Worm (Caenorhabditis elegans): ENCODE results near the gene spp-6.

spp-6 gene

ce11 chrX:7323604-7324003 is 6.5 kb downstream of the spp-6 start (continued):
- TF ChIP-seq unc-130 (GFP tag; optimal IDR thresholded peaks at IDR 0.05) (no peak), Y48G9A.11 (GFP tag; IDR thresholded peaks at IDR 0.05) (no peak), vab-7 (GFP tag; IDR thresholded peaks at IDR 0.05) (peak; percentile 59), set-16 (GFP tag; IDR thresholded peaks at IDR 0.05) (no peak), arid-1 (GFP tag; conservative IDR thresholded peaks at IDR 0.05) (peak; percentile 77), lin-1 (GFP tag; IDR thresholded peaks at IDR 0.05) (peak; percentile 81), snpc-4 (tag; optimal IDR thresholded peaks at IDR 0.05) (no peak), lin-38 (GFP tag; IDR thresholded peaks at IDR 0.05) (peak; percentile 69)

ce11 chrX:7326967-7327651 is 10.0 kb downstream of the spp-6 start, which contains the start of gene sng-1:
TSS of gene sng-1 (plus strand) at chrX:7327601.
- TF ChIP-seq ztf-7 (tag; optimal IDR thresholded peaks at IDR 0.05) (no peak), nhr-76 (tag; optimal IDR thresholded peaks at IDR 0.05) (no peak), T20F7.1 (GFP tag; optimal IDR thresholded peaks at IDR 0.05) (no peak), fkh-10 (GFP tag; optimal IDR thresholded peaks at IDR 0.05) (peak; percentile 3), nhr-48 (tag; optimal IDR thresholded peaks at IDR 0.05) (no peak), saeg-2 (GFP tag; IDR thresholded peaks at IDR 0.05) (no peak), unc-39 (tag; optimal IDR thresholded peaks at IDR 0.05) (no peak), egl-43 (GFP tag; IDR thresholded peaks at IDR 0.05) (no peak), F26F4.8 (GFP tag; conservative IDR thresholded peaks at IDR 0.05) (no peak), attf-4 (tag; optimal IDR thresholded peaks at IDR 0.05) (no peak), pqm-1 (tag; optimal IDR thresholded peaks at IDR 0.05) (no peak), mep-1 (tag; optimal IDR thresholded peaks at IDR 0.05) (peak; percentile 37), lin-29 (GFP tag; IDR thresholded peaks at IDR 0.05) (no peak), rbr-2 (tag; optimal IDR thresholded peaks at IDR 0.05) (no peak), aha-1 (tag) (peak; percentile 89), snpc-4 (tag; optimal IDR thresholded peaks at IDR 0.05) (no peak), hmg-1.1 (GFP tag; IDR thresholded peaks at IDR 0.05) (peak; percentile 40; the same call in 1 of the 2 replicates), nhr-42 (GFP tag; IDR thresholded peaks at IDR 0.05) (no peak), unc-62 (GFP tag; optimal IDR thresholded peaks at IDR 0.05 in 1 of 2) (peak in 1 of 2 experiments; percentile 85), unc-62 (tag; optimal IDR thresholded peaks at IDR 0.05) (no peak), ctbp-1 (GFP tag; IDR thresholded peaks at IDR 0.05) (no peak), hlh-11 (tag; optimal IDR thresholded peaks at IDR 0.05) (no peak), pha-4 (GFP tag; IDR thresholded peaks at IDR 0.05) (no peak), pha-4 (tag; optimal IDR thresholded peaks at IDR 0.05) (no peak), daf-8 (GFP tag; IDR thresholded peaks at IDR 0.05) (no peak), madf-9 (GFP tag; conservative IDR thresholded peaks at IDR 0.05) (no peak), set-16 (GFP tag; IDR thresholded peaks at IDR 0.05) (peak; percentile 38; the same call in 1 of the 2 replicates), tra-1 (GFP tag; IDR thresholded peaks at IDR 0.05) (no peak), zip-2 (tag; optimal IDR thresholded peaks at IDR 0.05) (no peak), dmd-9 (GFP tag; IDR thresholded peaks at IDR 0.05) (no peak), nhr-28 (tag; optimal IDR thresholded peaks at IDR 0.05) (no peak)

- TF ChIP-seq unc-62 (GFP tag; optimal IDR thresholded peaks at IDR 0.05 in 1 of 2) (peak in 1 of 2 experiments; percentile 10), unc-62 (tag; optimal IDR thresholded peaks at IDR 0.05) (no peak), sdz-12 (GFP tag; optimal IDR thresholded peaks at IDR 0.05) (no peak), dmd-6 (GFP tag; IDR thresholded peaks at IDR 0.05) (0 out of 2 replicates have a peak, but pooled peaks have one; percentile 7)
These were observed 11.0 kb downstream of the spp-6 start for ce11 chrX:7328065-7328564.
